Fruit fly (Drosophila melanogaster) whole organism: ENCODE measurements around the gene sit.

ENCODE experiments used
- CG8478 ChIP-seq: fragments of >200 bp; optimal IDR thresholded peaks from 2 replicates; lab custom pipeline; 2018; ENCODE audit warnings: inconsistent platforms
- Dll ChIP-seq: fragments of >200 bp; optimal IDR thresholded peaks from 2 replicates; lab custom pipeline; 2017
- EcR ChIP-seq, 2 experiments: fragments of >200 bp; optimal IDR thresholded peaks; 2 replicates each; lab custom pipeline; 2017; ENCODE audit warnings: missing biosample characterization in 2 of 2, missing genetic modification characterization in 2 of 2, missing genetic modification reagents in 2 of 2
- pan ChIP-seq: fragments of >200 bp; optimal IDR thresholded peaks from 2 replicates; lab custom pipeline; 2017
- psq ChIP-seq: fragments of >200 bp; optimal IDR thresholded peaks from 2 replicates; lab custom pipeline; 2017
- usp ChIP-seq: fragments of >200 bp; optimal IDR thresholded peaks from 2 replicates; lab custom pipeline; 2017; ENCODE audit warnings: missing biosample characterization, missing genetic modification characterization, mixed read lengths

dm6 chr3R:22573590-22573989 lies 11.2 kb upstream of the sit start:
- TF ChIP-seq psq (lab: Kevin White, UChicago) (no peak), EcR (GFP tag; optimal IDR thresholded peaks at IDR 0.05; lab: Kevin White, UChicago) (no peak), Dll (no peak), CG8478 (lab: Kevin White, UChicago) (no peak), usp (no peak), pan (lab: Kevin White, UChicago) (no peak)
